Fruit fly (Drosophila melanogaster) whole organism, prepupa: ENCODE data around the gene CG42525.
A peak's percentile ranks its signal among the peaks of the same experiment; 100 is the strongest.

Experiments
- Blimp-1 ChIP-seq: fragments of 200-800 bp; sonication (Bioruptor generic); optimal IDR thresholded peaks from 3 replicates; lab custom pipeline; 2017; ENCODE audit warnings: missing biosample characterization, missing genetic modification characterization, mild to moderate bottlenecking, moderate library complexity, missing genetic modification reagents
- CG10631 ChIP-seq: fragments of 200-800 bp; sonication (Bioruptor generic); optimal IDR thresholded peaks from 2 replicates; lab custom pipeline; 2016; ENCODE audit warnings: missing biosample characterization, missing genetic modification characterization
- CG11294 ChIP-seq: fragments of 200-800 bp; sonication (Bioruptor generic); IDR thresholded peaks from 2 replicates; pipeline ENCODE4 v1.3.6; 2022; ENCODE audit warnings: missing biosample characterization, missing genetic modification characterization
- CG11902 ChIP-seq: fragments of 200-800 bp; sonication (Bioruptor generic); optimal IDR thresholded peaks from 3 replicates; lab custom pipeline; 2016; ENCODE audit warnings: missing biosample characterization, missing genetic modification characterization
- CG15336 ChIP-seq: fragments of 200-800 bp; sonication (Bioruptor generic); IDR thresholded peaks from 2 replicates; pipeline ENCODE4 v1.3.6; 2022; ENCODE audit warnings: missing biosample characterization, missing genetic modification characterization
- CG1621 ChIP-seq: fragments of 200-800 bp; sonication (Bioruptor generic); optimal IDR thresholded peaks from 3 replicates; lab custom pipeline; 2018; ENCODE audit warnings: missing biosample characterization, mild to moderate bottlenecking, missing genetic modification characterization
- CG16779 ChIP-seq: fragments of 200-800 bp; sonication (Bioruptor generic); optimal IDR thresholded peaks from 3 replicates; lab custom pipeline; 2017; ENCODE audit warnings: missing biosample characterization, mild to moderate bottlenecking, missing genetic modification characterization
- CG3032 ChIP-seq: fragments of 200-800 bp; optimal IDR thresholded peaks from 2 replicates; lab custom pipeline; 2019; ENCODE audit warnings: missing biosample characterization, mild to moderate bottlenecking, missing genetic modification characterization, moderate library complexity
- CG32006 ChIP-seq: fragments of 200-800 bp; sonication (Bioruptor generic); optimal IDR thresholded peaks from 3 replicates; lab custom pipeline; 2017; ENCODE audit warnings: missing biosample characterization, mild to moderate bottlenecking, missing genetic modification characterization
- CG34406 ChIP-seq: fragments of 200-800 bp; sonication (Bioruptor generic); optimal IDR thresholded peaks from 3 replicates; lab custom pipeline; 2016; ENCODE audit warnings: missing biosample characterization, missing genetic modification characterization
- CG6276 ChIP-seq: fragments of 200-800 bp; sonication (Bioruptor generic); optimal IDR thresholded peaks from 2 replicates; lab custom pipeline; 2017; ENCODE audit warnings: missing biosample characterization, mild to moderate bottlenecking, missing genetic modification characterization
- CG6792 ChIP-seq: fragments of 200-800 bp; sonication (Bioruptor generic); optimal IDR thresholded peaks from 3 replicates; lab custom pipeline; 2016; ENCODE audit warnings: missing biosample characterization, missing genetic modification characterization
- CG6854 ChIP-seq: fragments of 200-800 bp; sonication (Bioruptor generic); optimal IDR thresholded peaks from 2 replicates; lab custom pipeline; 2017; ENCODE audit warnings: missing biosample characterization, mild to moderate bottlenecking, missing genetic modification characterization
- CG7368 ChIP-seq: fragments of 200-800 bp; sonication (Bioruptor generic); optimal IDR thresholded peaks from 3 replicates; lab custom pipeline; 2016; ENCODE audit warnings: missing biosample characterization, missing genetic modification characterization
- CG8119 ChIP-seq: fragments of 200-800 bp; sonication (Bioruptor generic); IDR thresholded peaks from 3 replicates; pipeline ENCODE4 v1.3.6; 2022; ENCODE audit warnings: missing biosample characterization, missing genetic modification characterization
- CG8319 ChIP-seq: fragments of 200-800 bp; sonication (Bioruptor generic); optimal IDR thresholded peaks from 3 replicates; lab custom pipeline; 2016; ENCODE audit warnings: missing biosample characterization, missing genetic modification characterization
- CG8632 ChIP-seq: fragments of 200-800 bp; sonication (Bioruptor generic); optimal IDR thresholded peaks from 3 replicates; lab custom pipeline; 2016; ENCODE audit warnings: missing biosample characterization, missing genetic modification characterization
- CG9139 ChIP-seq: fragments of 200-800 bp; sonication (Bioruptor generic); optimal IDR thresholded peaks from 3 replicates; lab custom pipeline; 2017; ENCODE audit warnings: missing biosample characterization, mild to moderate bottlenecking, missing genetic modification characterization
- Eip75B ChIP-seq: fragments of 200-800 bp; sonication (Bioruptor generic); optimal IDR thresholded peaks from 3 replicates; lab custom pipeline; 2016; ENCODE audit warnings: missing biosample characterization, missing genetic modification characterization
- Eip78C ChIP-seq: fragments of 200-800 bp; sonication (Bioruptor generic); peaks from one replicate; lab custom pipeline; 2016; ENCODE audit warnings: missing biosample characterization, missing genetic modification characterization
- Eip93F ChIP-seq: fragments of 200-800 bp; sonication (Bioruptor generic); optimal IDR thresholded peaks from 2 replicates; lab custom pipeline; 2016; ENCODE audit warnings: missing biosample characterization, mild to moderate bottlenecking, missing genetic modification characterization
- Ets21C ChIP-seq: fragments of 200-800 bp; sonication (Bioruptor generic); optimal IDR thresholded peaks from 3 replicates; lab custom pipeline; 2016; ENCODE audit warnings: missing biosample characterization, missing genetic modification characterization
- Ets96B ChIP-seq: fragments of 200-800 bp; optimal IDR thresholded peaks from 2 replicates; lab custom pipeline; 2019; ENCODE audit warnings: missing biosample characterization, mild to moderate bottlenecking, missing genetic modification characterization, moderate library complexity
- Gug ChIP-seq: fragments of 200-800 bp; sonication (Bioruptor generic); IDR thresholded peaks from 2 replicates; pipeline ENCODE4 v1.3.6; 2022; ENCODE audit warnings: missing biosample characterization, missing genetic modification characterization
- Hr38 ChIP-seq: sonication (Bioruptor generic); optimal IDR thresholded peaks from 2 replicates; lab custom pipeline; 2016; ENCODE audit warnings: missing biosample characterization, missing genetic modification characterization
- Hr39 ChIP-seq: fragments of 200-800 bp; sonication (Bioruptor generic); optimal IDR thresholded peaks from 2 replicates; lab custom pipeline; 2016; ENCODE audit warnings: missing biosample characterization, missing genetic modification characterization
- Hr4 ChIP-seq: fragments of 200-800 bp; sonication (Bioruptor generic); optimal IDR thresholded peaks from 3 replicates; lab custom pipeline; 2016; ENCODE audit warnings: missing biosample characterization, missing genetic modification characterization
- Lpt ChIP-seq: fragments of 200-800 bp; sonication (Bioruptor generic); optimal IDR thresholded peaks from 3 replicates; lab custom pipeline; 2016; ENCODE audit warnings: missing biosample characterization, missing genetic modification characterization
- Met ChIP-seq: fragments of 200-800 bp; sonication (Bioruptor generic); optimal IDR thresholded peaks from 3 replicates; lab custom pipeline; 2016; ENCODE audit warnings: missing biosample characterization, missing genetic modification characterization
- OdsH ChIP-seq: fragments of 200-800 bp; sonication (Bioruptor generic); optimal IDR thresholded peaks from 3 replicates; lab custom pipeline; 2016; ENCODE audit warnings: missing biosample characterization, missing genetic modification characterization
- Smox ChIP-seq: fragments of 200-800 bp; sonication (Bioruptor generic); optimal IDR thresholded peaks from 3 replicates; lab custom pipeline; 2016; ENCODE audit warnings: missing biosample characterization, missing genetic modification characterization
- Sox102F ChIP-seq: fragments of 200-800 bp; sonication (Bioruptor generic); optimal IDR thresholded peaks from 2 replicates; lab custom pipeline; 2016; ENCODE audit warnings: missing biosample characterization, mild to moderate bottlenecking, missing genetic modification characterization
- Sox14 ChIP-seq: fragments of 200-800 bp; sonication (Bioruptor generic); optimal IDR thresholded peaks from 3 replicates; lab custom pipeline; 2016; ENCODE audit warnings: missing biosample characterization, missing genetic modification characterization
- Sox15 ChIP-seq: fragments of 200-800 bp; sonication (Bioruptor generic); optimal IDR thresholded peaks from 3 replicates; lab custom pipeline; 2016; ENCODE audit warnings: missing biosample characterization, missing genetic modification characterization
- achi ChIP-seq: fragments of 200-800 bp; sonication (Bioruptor generic); optimal IDR thresholded peaks from 3 replicates; lab custom pipeline; 2016; ENCODE audit warnings: missing biosample characterization, missing genetic modification characterization
- acj6 ChIP-seq: fragments of 200-800 bp; sonication (Bioruptor generic); optimal IDR thresholded peaks from 3 replicates; lab custom pipeline; 2016; ENCODE audit warnings: missing biosample characterization, missing genetic modification characterization
- cyc ChIP-seq: fragments of 200-800 bp; sonication (Bioruptor generic); optimal IDR thresholded peaks from 3 replicates; lab custom pipeline; 2016; ENCODE audit warnings: missing biosample characterization, missing genetic modification characterization
- dac ChIP-seq: fragments of 200-800 bp; sonication (Bioruptor generic); optimal IDR thresholded peaks from 2 replicates; lab custom pipeline; 2017; ENCODE audit warnings: missing biosample characterization, mild to moderate bottlenecking, missing genetic modification characterization
- dsx ChIP-seq: fragments of 200-800 bp; optimal IDR thresholded peaks from 3 replicates; lab custom pipeline; 2019; ENCODE audit warnings: missing biosample characterization, mild to moderate bottlenecking, missing genetic modification characterization, moderate library complexity; ENCODE audit not compliant: poor library complexity, severe bottlenecking
- eg ChIP-seq: fragments of 200-800 bp; sonication (Bioruptor generic); IDR thresholded peaks from 3 replicates; pipeline ENCODE4 v1.3.6; 2022; ENCODE audit warnings: missing biosample characterization, missing genetic modification characterization
- esn ChIP-seq: fragments of 200-800 bp; sonication (Bioruptor generic); optimal IDR thresholded peaks from 2 replicates; lab custom pipeline; 2016; ENCODE audit warnings: missing biosample characterization, mild to moderate bottlenecking, missing genetic modification characterization, moderate library complexity
- fd85E ChIP-seq: fragments of 200-800 bp; sonication (Bioruptor generic); optimal IDR thresholded peaks from 3 replicates; lab custom pipeline; 2016; ENCODE audit warnings: missing biosample characterization, missing genetic modification characterization
- fkh ChIP-seq: fragments of 200-800 bp; sonication (Bioruptor generic); optimal IDR thresholded peaks from 3 replicates; lab custom pipeline; 2017; ENCODE audit warnings: missing biosample characterization, mild to moderate bottlenecking, missing genetic modification characterization, moderate library complexity
- lz ChIP-seq: fragments of 200-800 bp; sonication (Bioruptor generic); optimal IDR thresholded peaks from 3 replicates; lab custom pipeline; 2016; ENCODE audit warnings: missing biosample characterization, missing genetic modification characterization
- pdm3 ChIP-seq: fragments of 200-800 bp; sonication (Bioruptor generic); optimal IDR thresholded peaks from 3 replicates; lab custom pipeline; 2016; ENCODE audit warnings: missing biosample characterization, missing genetic modification characterization
- salr ChIP-seq, 2 experiments: fragments of 200-800 bp; sonication (Bioruptor generic); optimal IDR thresholded peaks; 3 replicates each; lab custom pipeline; 2016 to 2018; ENCODE audit warnings: missing biosample characterization in 2 of 2, missing genetic modification characterization in 2 of 2, mild to moderate bottlenecking in 1 of 2
- spab ChIP-seq: fragments of 200-800 bp; sonication (Bioruptor generic); optimal IDR thresholded peaks from 2 replicates; lab custom pipeline; 2017; ENCODE audit warnings: missing biosample characterization, mild to moderate bottlenecking, missing genetic modification characterization, missing genetic modification reagents
- ss ChIP-seq, 2 experiments: fragments of 200-800 bp; sonication (Bioruptor generic); optimal IDR thresholded peaks; 2 replicates in 1 of 2; 3 replicates in 1 of 2; lab custom pipeline; 2017 to 2018; ENCODE audit warnings: mild to moderate bottlenecking in 2 of 2, missing biosample characterization in 2 of 2, missing genetic modification characterization in 2 of 2, moderate library complexity in 1 of 2
- svp ChIP-seq: fragments of 200-800 bp; sonication (Bioruptor generic); peaks from one replicate; lab custom pipeline; 2016; ENCODE audit warnings: missing biosample characterization, missing genetic modification characterization
- topi ChIP-seq: fragments of 200-800 bp; sonication (Bioruptor generic); optimal IDR thresholded peaks from 3 replicates; lab custom pipeline; 2016; ENCODE audit warnings: missing biosample characterization, missing genetic modification characterization

The CG42525 gene

DNA sequence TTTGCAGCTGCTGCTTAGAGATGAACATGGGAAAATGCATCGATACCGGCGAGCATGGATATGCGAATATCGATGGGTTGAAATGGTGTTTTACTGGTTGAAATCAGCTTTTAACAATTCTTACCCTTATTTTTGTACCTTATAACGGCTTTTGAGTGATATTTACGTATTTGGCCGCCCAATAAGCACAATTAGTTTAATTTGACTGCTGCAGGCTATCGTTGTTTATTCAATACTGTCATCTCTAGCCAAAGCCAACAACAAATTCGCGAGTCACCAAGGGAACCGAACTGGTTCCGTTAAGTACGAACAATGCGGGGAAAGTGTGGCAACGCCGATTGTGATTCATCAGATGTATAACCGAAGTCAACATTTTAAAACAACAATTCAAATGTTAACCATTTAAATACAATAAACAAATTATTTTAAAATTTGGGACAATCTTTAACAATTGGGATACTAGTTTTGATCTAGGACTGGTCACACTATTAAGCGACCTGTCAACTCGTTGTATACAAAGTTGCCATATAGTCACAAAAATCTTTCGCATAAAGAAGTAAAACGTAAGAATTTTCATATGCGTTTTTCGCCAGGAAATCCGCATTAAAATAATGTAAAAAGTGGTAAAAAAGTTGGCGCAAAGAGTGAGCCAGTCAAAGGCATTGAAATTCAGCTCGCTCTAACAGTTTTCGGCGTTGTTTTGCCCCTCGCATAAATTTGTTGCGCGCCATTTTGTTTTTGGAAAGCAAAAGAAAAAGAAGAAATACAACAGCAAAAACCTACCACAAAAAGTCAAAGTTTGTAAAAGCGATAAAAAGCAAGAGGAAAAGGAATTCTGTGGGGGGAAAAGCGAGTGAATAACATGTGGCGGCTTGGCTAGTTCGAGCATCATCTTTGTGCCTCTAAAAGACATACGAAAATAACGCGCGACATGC lies 41.2 kb downstream of the CG42525 start, which contains the start of the genes Usp5 and BtbVII:
Usp5 (minus strand) TSS at position 234 of the 935 bp plus-strand sequence.
BtbVII (plus strand) TSS at position 522 of the 935 bp plus-strand sequence.
- TF ChIP-seq fd85E (GFP tag; lab: Kevin White, UChicago) (no peak), ss (GFP tag; optimal IDR thresholded peaks at IDR 0.05; lab: Kevin White, UChicago) (peak in 1 of 2 experiments; percentile 66), CG8632 (GFP tag; lab: Kevin White, UChicago) (no peak), CG6854 (no peak), CG11902 (no peak), CG15336 (0 out of 2 replicates have a peak, but pooled peaks have one; percentile 14), CG9139 (GFP tag; lab: Kevin White, UChicago) (no peak), dac (GFP tag; lab: Kevin White, UChicago) (no peak), lz (GFP tag; lab: Kevin White, UChicago) (peak; percentile 79), spab (GFP tag; lab: Kevin White, UChicago) (peak; percentile 6), pdm3 (no peak), Blimp-1 (GFP tag; lab: Kevin White, UChicago) (no peak), svp (peak; percentile 81), Sox15 (GFP tag; lab: Kevin White, UChicago) (peak; percentile 6), fkh (peak; percentile 94), CG11294 (GFP tag; lab: Robert Waterston, UW) (no peak; the same call in 1 of the 2 replicates), Met (peak; percentile 68), OdsH (GFP tag; lab: Kevin White, UChicago) (no peak), Smox (no peak), Lpt (no peak), CG32006 (peak; percentile 29), Gug (GFP tag; lab: Robert Waterston, UW) (peak; percentile 53), CG16779 (tag; lab: Kevin White, UChicago) (peak; percentile 17), Ets96B (tag; lab: Kevin White, UChicago) (peak; percentile 31), eg (0 out of 3 replicates have a peak, but pooled peaks have one; percentile 10), cyc (GFP tag; lab: Kevin White, UChicago) (peak; percentile 31), acj6 (GFP tag; lab: Kevin White, UChicago) (peak; percentile 70), CG6276 (no peak), achi (GFP tag; lab: Kevin White, UChicago) (peak; percentile 52), CG7368 (GFP tag; lab: Kevin White, UChicago) (no peak), esn (peak; percentile 72), CG1621 (tag; lab: Kevin White, UChicago) (peak; percentile 18), CG34406 (GFP tag; lab: Kevin White, UChicago) (peak; percentile 55), salr (GFP tag; optimal IDR thresholded peaks at IDR 0.05; lab: Kevin White, UChicago) (peak in 1 of 2 experiments; percentile 12), CG6792 (peak; percentile 48), CG3032 (tag; lab: Kevin White, UChicago) (peak; percentile 39), topi (peak; percentile 49), Hr38 (GFP tag; lab: Kevin White, UChicago) (no peak), Sox102F (GFP tag; lab: Kevin White, UChicago) (no peak), Hr39 (no peak), Eip93F (no peak), Ets21C (peak; percentile 60), Hr4 (GFP tag; lab: Kevin White, UChicago) (no peak), CG8119 (GFP tag; lab: Robert Waterston, UW) (peak; percentile 36; the same call in 1 of the 3 replicates), CG10631 (no peak), Sox14 (GFP tag; lab: Kevin White, UChicago) (peak; percentile 60), Eip75B (GFP tag; lab: Kevin White, UChicago) (peak; percentile 62), dsx (peak; percentile 17), Eip78C (peak; percentile 91), CG8319 (GFP tag; lab: Kevin White, UChicago) (no peak)
